Fruit fly (Drosophila melanogaster) ovary, adult (tissue): Measurements from ENCODE around the gene Ser.

ENCODE experiments used
- CG17801 ChIP-seq: fragments of 200-800 bp; optimal IDR thresholded peaks from 2 replicates; lab custom pipeline; 2019; ENCODE audit warnings: missing biosample characterization, mild to moderate bottlenecking, missing genetic modification characterization, moderate library complexity; ENCODE audit not compliant: partially characterized antibody

Gene Ser

dm6 chr3R:27133992-27134391 lies 60.1 kb downstream of the Ser start:
- TF ChIP-seq CG17801: no peak

- TF ChIP-seq CG17801: no peak
Observed at dm6 chr3R:27131408-27131807, 62.7 kb downstream of the Ser start.

dm6 chr3R:27130551-27131161 lies 63.4 kb downstream of the Ser start:
- no peak for TF ChIP-seq CG17801

dm6 chr3R:27129580-27130385 lies 64.3 kb downstream of the Ser start:
- TF ChIP-seq CG17801: peak; percentile 73

- no peak for TF ChIP-seq CG17801
Observed at dm6 chr3R:27128723-27129122, 65.3 kb downstream of the Ser start.

- no peak for TF ChIP-seq CG17801
Observed at dm6 chr3R:27124588-27124987, 69.5 kb downstream of the Ser start, which contains the start of gene CG6059. Gene CG6059, minus strand, starts transcription at chr3R:27124688.
